Worm (Caenorhabditis elegans): ENCODE measurements around the gene F23D12.7.

F23D12.7 gene

DNA sequence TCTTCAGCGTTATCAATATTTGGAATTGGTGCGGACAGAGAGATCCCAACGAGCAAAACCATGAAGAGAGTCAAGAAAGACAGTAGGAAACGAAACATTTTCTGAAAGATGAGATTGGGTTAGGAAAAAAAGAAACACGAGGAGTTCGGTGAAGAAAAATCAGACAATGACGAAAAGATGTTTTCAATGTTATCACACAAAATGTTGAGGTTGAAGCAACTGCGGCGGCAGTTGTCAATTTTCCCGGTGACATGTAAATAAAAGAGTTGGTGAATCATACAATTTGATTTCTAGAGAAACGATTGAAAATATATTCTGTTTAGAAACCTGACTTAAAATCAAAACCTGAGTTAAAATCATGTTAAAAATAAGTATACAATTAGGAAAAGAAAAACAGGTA lies at the start of gene F23D12.7:
Gene F23D12.7 (minus strand): TSS at position 101 of the 400 bp plus-strand sequence.
- no peak for TF ChIP-seq dao-5 (tag; optimal IDR thresholded peaks at IDR 0.05)
- TF ChIP-seq W03F9.2 (tag; optimal IDR thresholded peaks at IDR 0.05): no peak
- TF ChIP-seq him-1 (tag; optimal IDR thresholded peaks at IDR 0.05): no peak

DNA sequence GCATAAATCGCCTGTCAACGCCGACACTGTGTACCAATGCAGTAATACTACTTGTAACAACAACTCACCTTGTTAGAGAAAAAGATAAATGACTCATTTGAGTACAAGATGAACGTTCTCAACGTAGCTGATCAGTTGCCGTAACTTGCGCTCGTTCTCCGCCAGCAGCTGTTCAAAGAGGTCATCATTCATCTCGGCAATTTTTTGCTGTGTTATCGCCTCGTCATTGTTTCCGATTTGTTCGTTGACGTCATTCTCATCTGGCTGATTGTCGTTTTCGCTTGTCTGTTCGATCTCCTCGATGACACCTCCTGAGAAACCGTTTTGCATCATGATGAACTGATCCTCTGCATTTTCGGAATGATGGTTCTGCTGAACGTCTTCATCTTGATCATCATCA lies 49.6 kb upstream of the F23D12.7 start:
- TF ChIP-seq W03F9.2 (tag; optimal IDR thresholded peaks at IDR 0.05) (no peak), dao-5 (tag; optimal IDR thresholded peaks at IDR 0.05) (no peak), him-1 (tag; optimal IDR thresholded peaks at IDR 0.05) (no peak)

DNA sequence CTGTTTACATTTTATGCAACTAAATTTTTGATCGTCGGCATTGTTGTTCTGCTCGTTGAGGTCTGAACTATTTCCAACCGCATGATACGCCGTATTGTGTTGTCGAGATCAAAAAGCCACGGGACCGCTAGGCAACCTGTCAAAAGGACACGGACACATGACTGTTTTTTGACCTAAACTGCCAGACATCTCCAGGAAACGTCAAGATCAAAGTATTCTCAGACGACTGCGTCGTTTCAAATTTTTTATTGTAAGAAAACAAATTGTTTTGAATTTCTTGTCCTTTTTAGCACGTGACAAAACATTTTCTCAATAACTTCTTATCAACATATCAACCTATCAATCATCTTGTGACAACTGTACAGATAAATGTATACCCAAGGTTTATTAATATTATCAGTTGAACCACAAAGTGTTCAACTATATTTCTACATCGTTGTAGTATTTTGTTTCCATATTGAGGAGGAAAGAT lies 48.5 kb upstream of the F23D12.7 start:
- TF ChIP-seq him-1 (tag; optimal IDR thresholded peaks at IDR 0.05): no peak
- TF ChIP-seq W03F9.2 (tag; optimal IDR thresholded peaks at IDR 0.05): peak; percentile 50
- TF ChIP-seq dao-5 (tag; optimal IDR thresholded peaks at IDR 0.05): no peak

DNA sequence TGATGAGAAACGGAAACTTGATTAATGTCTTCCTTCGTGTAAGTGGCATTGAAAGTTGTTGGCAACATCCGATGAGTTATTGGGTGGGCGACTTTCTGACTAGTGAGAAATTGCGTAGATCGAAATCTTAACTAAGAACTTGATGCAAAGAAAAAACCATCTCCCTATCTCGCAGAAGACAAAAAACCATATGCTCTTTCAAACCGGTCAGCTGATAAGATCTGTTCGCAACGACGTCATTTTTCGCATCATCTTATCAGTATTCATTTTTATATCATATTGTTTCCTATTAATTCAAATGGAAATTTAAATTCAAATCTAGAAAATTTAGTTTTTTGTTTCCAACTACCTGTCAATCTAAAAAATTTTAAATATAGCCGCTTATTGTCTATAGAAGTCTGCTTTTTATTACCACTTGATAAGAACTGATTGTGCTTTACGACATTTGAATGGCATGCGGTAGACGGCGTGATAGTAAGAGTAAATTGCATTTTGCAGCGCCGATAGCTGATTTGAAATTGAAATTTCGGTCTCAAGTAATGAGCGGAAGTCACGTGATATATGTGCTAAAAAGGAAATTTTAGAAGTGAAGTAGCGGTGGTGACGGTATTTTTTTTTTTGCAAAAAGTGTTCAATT lies 46.9 kb upstream of the F23D12.7 start:
- no peak for TF ChIP-seq him-1 (tag; optimal IDR thresholded peaks at IDR 0.05)

DNA sequence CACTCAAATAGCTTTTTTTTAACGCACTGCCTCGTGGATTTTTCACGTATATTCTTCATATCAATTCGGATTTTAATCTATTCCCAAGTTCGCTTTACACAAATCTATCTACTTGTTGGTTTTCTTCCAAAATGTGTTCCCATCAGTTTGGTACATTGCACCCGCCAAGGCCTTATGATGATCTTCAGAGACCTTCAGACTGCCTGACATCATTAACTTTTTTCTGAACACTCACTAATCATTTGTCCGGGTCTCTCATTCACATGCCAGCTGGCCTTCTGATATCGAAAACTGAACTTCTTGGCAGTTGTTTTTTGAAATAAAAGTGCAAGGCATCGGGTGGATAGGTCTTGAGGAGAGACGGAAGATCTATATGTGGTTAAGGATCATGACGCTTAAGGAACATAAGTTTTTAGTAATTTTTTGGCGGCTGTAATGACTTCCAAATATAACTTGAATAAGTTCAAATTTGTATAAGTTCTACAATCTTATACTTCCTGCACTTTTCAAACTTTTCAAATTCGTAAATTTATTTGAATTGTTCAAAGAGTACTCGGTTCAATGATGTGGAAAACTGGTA lies 46.3 kb upstream of the F23D12.7 start:
- no peak for TF ChIP-seq dao-5 (tag; optimal IDR thresholded peaks at IDR 0.05)
- no peak for TF ChIP-seq W03F9.2 (tag; optimal IDR thresholded peaks at IDR 0.05)
- TF ChIP-seq him-1 (tag; optimal IDR thresholded peaks at IDR 0.05): no peak

DNA sequence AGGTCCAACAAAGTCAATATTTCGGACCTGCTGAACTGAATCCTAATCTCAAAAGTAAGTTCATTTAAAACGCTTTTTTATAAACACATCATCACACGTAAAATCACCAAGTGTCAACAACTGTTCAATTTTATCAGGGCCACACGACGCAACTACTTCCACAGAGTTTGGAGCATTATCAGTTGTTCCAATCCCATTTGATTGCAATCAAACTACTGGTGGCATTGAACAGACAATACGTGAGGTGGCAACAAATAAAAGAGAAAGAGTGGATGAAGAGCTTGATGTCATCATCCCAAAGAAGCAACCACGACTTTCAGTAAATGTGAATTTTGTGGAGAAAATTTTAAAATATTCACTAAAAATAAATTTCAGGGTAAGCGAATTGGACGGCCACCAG lies 42.9 kb upstream of the F23D12.7 start:
- TF ChIP-seq dao-5 (tag; optimal IDR thresholded peaks at IDR 0.05) (no peak), W03F9.2 (tag; optimal IDR thresholded peaks at IDR 0.05) (no peak), him-1 (tag; optimal IDR thresholded peaks at IDR 0.05) (no peak)

DNA sequence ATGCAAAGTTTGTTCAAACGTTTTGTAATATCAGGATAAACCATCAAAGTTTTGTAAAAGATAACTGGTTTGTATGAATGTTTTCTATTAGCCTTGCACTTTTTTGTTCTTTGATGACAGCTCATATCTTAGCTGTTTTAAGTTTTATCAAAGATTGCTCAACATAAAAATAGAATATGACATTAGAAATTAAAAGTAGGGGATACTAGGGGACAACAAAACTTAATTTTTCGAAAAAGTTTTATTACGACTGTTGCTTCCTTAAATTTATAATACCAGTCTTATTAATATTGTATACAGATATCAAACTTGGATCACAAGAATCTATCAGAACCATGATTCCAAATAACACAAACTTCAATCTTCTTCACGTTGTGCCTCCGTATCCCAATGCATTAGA lies 42.1 kb upstream of the F23D12.7 start, which contains the start of gene ztf-14:
Gene ztf-14 (plus strand): TSS at position 301 of the 400 bp plus-strand sequence.
- TF ChIP-seq dao-5 (tag; optimal IDR thresholded peaks at IDR 0.05): no peak
- no peak for TF ChIP-seq him-1 (tag; optimal IDR thresholded peaks at IDR 0.05)
- no peak for TF ChIP-seq W03F9.2 (tag; optimal IDR thresholded peaks at IDR 0.05)

DNA sequence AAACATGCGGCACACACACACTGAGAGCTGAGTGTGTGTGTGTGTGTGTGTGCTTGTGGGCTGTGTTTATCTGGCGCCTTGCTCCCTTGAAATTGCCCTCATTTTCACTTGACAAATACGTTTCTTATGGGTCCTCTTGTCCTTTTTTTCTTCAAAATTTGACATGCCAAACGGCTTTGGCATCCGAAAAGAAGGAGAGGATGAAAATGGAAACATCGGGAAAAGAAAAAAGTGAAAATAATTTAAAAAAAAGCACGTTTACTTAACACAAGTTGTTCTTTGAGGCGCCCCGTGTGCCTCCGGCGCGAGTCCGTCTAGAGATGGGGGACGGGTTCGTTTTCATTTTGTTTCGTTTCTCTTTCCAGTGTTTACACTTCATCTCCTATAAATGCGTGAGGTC lies 41.4 kb upstream of the F23D12.7 start:
- TF ChIP-seq him-1 (tag; optimal IDR thresholded peaks at IDR 0.05) (no peak), dao-5 (tag; optimal IDR thresholded peaks at IDR 0.05) (no peak), W03F9.2 (tag; optimal IDR thresholded peaks at IDR 0.05) (no peak)

DNA sequence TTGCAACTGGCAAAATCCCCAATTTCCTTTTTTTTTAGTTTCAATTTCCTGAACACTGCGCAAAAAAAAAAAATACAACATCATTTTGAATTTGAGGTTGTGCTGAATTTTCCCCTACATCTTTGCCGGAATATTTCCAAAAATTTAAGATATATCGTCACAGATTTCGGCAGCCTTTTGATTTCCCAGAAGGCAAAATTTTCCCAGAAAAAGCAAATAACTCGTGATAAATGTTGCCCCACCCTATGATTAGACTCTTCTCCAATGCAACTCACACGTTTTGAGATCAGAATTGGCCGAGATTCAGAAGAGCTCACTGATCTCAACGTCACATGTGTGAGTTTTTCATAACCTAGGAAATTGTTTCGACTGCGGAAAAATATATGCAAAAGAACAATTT lies 38.8 kb upstream of the F23D12.7 start:
- TF ChIP-seq dao-5 (tag; optimal IDR thresholded peaks at IDR 0.05): no peak
- TF ChIP-seq W03F9.2 (tag; optimal IDR thresholded peaks at IDR 0.05): no peak
- TF ChIP-seq him-1 (tag; optimal IDR thresholded peaks at IDR 0.05): no peak

DNA sequence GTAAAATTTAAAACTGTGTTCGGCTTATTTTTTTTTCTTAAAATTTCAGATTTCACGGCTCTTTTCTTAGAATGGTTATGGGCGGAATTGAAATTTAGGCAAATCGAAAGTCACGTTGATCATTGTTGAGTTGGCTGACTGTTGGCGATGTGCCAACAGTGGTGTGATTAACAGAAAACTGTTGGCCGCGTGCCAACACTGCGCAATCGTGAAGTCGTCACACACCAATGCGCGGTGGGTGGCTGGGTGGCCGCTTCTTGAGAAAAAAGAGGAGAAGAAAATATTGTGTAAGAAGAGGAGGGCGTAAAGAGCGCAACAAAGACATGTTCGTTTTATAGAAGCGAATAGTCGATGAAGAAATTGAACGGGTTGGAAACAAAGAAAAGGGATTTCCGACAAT lies 37.5 kb upstream of the F23D12.7 start:
- no peak for TF ChIP-seq him-1 (tag; optimal IDR thresholded peaks at IDR 0.05)
- TF ChIP-seq dao-5 (tag; optimal IDR thresholded peaks at IDR 0.05): no peak
- no peak for TF ChIP-seq W03F9.2 (tag; optimal IDR thresholded peaks at IDR 0.05)

DNA sequence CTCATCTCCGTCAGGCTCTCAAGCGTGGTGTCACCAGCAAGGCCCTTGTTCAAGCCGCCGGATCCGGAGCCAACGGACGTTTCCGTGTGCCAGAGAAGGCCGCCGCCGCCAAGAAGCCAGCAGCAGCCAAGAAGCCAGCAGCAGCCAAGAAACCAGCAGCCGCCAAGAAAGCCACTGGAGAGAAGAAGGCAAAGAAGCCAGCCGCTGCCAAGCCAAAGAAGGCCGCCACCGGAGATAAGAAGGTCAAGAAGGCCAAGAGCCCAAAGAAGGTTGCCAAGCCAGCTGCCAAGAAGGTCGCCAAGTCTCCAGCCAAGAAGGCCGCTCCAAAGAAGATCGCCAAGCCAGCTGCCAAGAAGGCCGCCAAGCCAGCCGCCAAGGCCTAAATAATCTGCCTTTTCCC lies 36.9 kb upstream of the F23D12.7 start:
- no peak for TF ChIP-seq dao-5 (tag; optimal IDR thresholded peaks at IDR 0.05)
- TF ChIP-seq W03F9.2 (tag; optimal IDR thresholded peaks at IDR 0.05): no peak
- TF ChIP-seq him-1 (tag; optimal IDR thresholded peaks at IDR 0.05): no peak

DNA sequence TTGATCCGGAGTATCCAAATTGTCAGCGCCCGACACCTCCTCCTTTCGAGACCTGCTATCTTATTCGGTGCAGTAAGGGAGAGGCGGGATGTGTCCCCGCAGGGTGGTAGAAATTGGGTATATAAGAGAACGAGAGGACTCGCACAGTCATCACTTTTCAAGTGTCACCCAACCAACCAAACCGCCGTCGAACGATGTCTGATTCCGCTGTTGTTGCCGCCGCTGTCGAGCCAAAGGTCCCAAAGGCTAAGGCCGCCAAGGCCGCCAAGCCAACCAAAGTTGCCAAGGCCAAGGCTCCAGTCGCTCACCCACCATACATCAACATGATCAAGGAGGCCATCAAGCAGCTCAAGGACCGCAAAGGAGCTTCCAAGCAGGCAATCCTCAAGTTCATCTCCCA lies 36.3 kb upstream of the F23D12.7 start, which contains the start of gene his-24:
Gene his-24 (plus strand): TSS at position 150 of the 400 bp plus-strand sequence.
- TF ChIP-seq dao-5 (tag; optimal IDR thresholded peaks at IDR 0.05) (no peak), W03F9.2 (tag; optimal IDR thresholded peaks at IDR 0.05) (no peak), him-1 (tag; optimal IDR thresholded peaks at IDR 0.05) (no peak)

DNA sequence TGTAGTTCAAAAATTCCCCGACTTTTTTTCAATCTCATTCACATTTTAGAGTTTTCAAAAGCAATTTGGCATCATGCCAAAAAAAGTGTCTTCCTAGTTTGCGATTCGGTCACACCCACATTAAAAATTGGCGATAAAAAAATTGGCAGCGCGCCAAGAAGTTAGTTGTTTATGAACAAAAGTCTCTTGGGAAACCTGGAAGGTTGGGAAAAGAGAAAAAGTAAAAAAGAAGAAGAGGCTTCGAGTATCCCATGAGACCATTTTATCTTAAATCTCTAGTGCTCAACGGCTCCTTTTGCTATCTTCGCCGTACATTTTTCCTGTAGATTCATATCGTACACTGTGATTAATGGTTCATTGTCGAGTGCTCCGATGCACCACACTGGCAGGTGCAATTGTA lies 34.2 kb upstream of the F23D12.7 start:
- TF ChIP-seq him-1 (tag; optimal IDR thresholded peaks at IDR 0.05) (no peak), dao-5 (tag; optimal IDR thresholded peaks at IDR 0.05) (no peak), W03F9.2 (tag; optimal IDR thresholded peaks at IDR 0.05) (no peak)

DNA sequence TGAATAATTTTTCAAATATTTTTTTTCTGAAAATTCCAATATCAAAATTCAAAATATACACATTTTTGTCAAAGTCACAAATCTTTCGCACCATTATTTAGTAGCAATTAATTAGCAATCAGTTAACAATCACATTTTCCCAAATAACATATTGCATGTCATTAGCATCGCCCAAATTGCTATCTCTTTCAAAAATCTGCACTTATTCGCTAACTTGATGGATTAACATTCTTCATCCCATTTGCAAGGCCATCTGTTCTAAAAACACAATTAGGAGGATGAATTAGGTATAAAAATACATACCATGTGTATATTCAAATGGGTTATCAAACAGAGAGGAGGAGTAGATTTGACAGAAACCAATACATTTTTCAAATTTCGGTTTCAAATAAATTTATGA lies 33.7 kb upstream of the F23D12.7 start:
- TF ChIP-seq dao-5 (tag; optimal IDR thresholded peaks at IDR 0.05): no peak
- TF ChIP-seq him-1 (tag; optimal IDR thresholded peaks at IDR 0.05): no peak
- TF ChIP-seq W03F9.2 (tag; optimal IDR thresholded peaks at IDR 0.05): no peak

DNA sequence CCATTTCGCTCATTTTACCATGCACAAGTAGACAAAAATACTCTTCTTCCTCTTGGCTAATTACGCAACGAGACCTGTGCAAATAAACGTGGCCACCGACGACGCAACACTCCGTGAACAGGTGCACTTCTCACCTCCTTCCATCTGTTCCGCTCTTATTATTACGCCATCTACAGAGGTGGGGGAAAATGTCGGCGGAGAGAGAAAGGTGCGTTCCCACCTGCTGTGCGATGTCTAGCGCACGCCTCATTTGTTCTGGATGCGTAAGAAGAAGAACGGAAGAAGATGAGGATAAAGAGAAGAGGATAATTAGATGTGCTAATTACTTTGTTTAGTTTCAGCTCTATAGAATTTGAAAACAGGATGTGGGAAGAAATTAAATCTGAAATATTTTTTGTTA lies 32.9 kb upstream of the F23D12.7 start:
- TF ChIP-seq dao-5 (tag; optimal IDR thresholded peaks at IDR 0.05) (no peak), W03F9.2 (tag; optimal IDR thresholded peaks at IDR 0.05) (no peak), him-1 (tag; optimal IDR thresholded peaks at IDR 0.05) (no peak)
